Fruit fly (Drosophila melanogaster) whole organism, embryonic: ENCODE data around the gene CG43179.

Source experiments
- Bdp1 ChIP-seq: fragments of 200-800 bp; sonication (Bioruptor generic); optimal IDR thresholded peaks from 3 replicates; lab custom pipeline; 2016; ENCODE audit warnings: missing biosample characterization, missing genetic modification characterization
- CG10147 ChIP-seq: fragments of 200-800 bp; sonication (Bioruptor generic); optimal IDR thresholded peaks from 2 replicates; lab custom pipeline; 2019; ENCODE audit warnings: missing biosample characterization, mild to moderate bottlenecking, missing genetic modification characterization, moderate library complexity
- CG10267 ChIP-seq: fragments of 200-800 bp; sonication (Bioruptor generic); optimal IDR thresholded peaks from 2 replicates; lab custom pipeline; 2018; ENCODE audit warnings: missing biosample characterization, mild to moderate bottlenecking, missing genetic modification characterization, moderate library complexity
- CG10321 ChIP-seq: fragments of 200-800 bp; sonication (Bioruptor generic); IDR thresholded peaks from 2 replicates; pipeline ENCODE4 v1.3.6; 2022; ENCODE audit warnings: missing biosample characterization, missing genetic modification characterization
- CG10979 ChIP-seq: fragments of 200-800 bp; sonication (Bioruptor generic); optimal IDR thresholded peaks from 2 replicates; lab custom pipeline; 2018; ENCODE audit warnings: missing biosample characterization, mild to moderate bottlenecking, missing genetic modification characterization, moderate library complexity
- CG11093 ChIP-seq: fragments of 200-800 bp; sonication (Bioruptor generic); IDR thresholded peaks from 3 replicates; pipeline ENCODE4 v1.3.6; 2022; ENCODE audit warnings: missing biosample characterization, missing genetic modification characterization
- CG11723 ChIP-seq: fragments of 200-800 bp; sonication (Bioruptor generic); optimal IDR thresholded peaks from 2 replicates; lab custom pipeline; 2017; ENCODE audit warnings: missing biosample characterization, mild to moderate bottlenecking, missing genetic modification characterization
- CG12104 ChIP-seq: fragments of 200-800 bp; sonication (Bioruptor generic); optimal IDR thresholded peaks from 3 replicates; lab custom pipeline; 2016; ENCODE audit warnings: missing biosample characterization, missing genetic modification characterization
- CG14667 ChIP-seq: fragments of 200-800 bp; sonication (Bioruptor generic); IDR thresholded peaks from 2 replicates; pipeline ENCODE4 v1.3.6; 2022; ENCODE audit warnings: missing biosample characterization, missing genetic modification characterization
- CG15073 ChIP-seq: fragments of 200-800 bp; sonication (Bioruptor generic); optimal IDR thresholded peaks from 2 replicates; lab custom pipeline; 2016; ENCODE audit warnings: missing biosample characterization, missing genetic modification characterization
- CG15479 ChIP-seq: fragments of 200-800 bp; sonication (Bioruptor generic); optimal IDR thresholded peaks from 3 replicates; lab custom pipeline; 2019; ENCODE audit warnings: missing biosample characterization, mild to moderate bottlenecking, missing genetic modification characterization, moderate library complexity
- CG15514 ChIP-seq: fragments of 200-800 bp; sonication (Bioruptor generic); optimal IDR thresholded peaks from 3 replicates; lab custom pipeline; 2017; ENCODE audit warnings: missing biosample characterization, missing genetic modification characterization, mild to moderate bottlenecking, moderate library complexity, missing genetic modification reagents
- CG1603 ChIP-seq: fragments of 200-800 bp; sonication (Bioruptor generic); optimal IDR thresholded peaks from 2 replicates; lab custom pipeline; 2019; ENCODE audit warnings: missing biosample characterization, mild to moderate bottlenecking, missing genetic modification characterization, moderate library complexity
- CG16813 ChIP-seq: fragments of 200-800 bp; sonication (Bioruptor generic); IDR thresholded peaks from 3 replicates; pipeline ENCODE4 v1.3.6; 2022; ENCODE audit warnings: missing biosample characterization, missing genetic modification characterization; ENCODE audit not compliant: partially characterized antibody
- CG2116 ChIP-seq: fragments of 200-800 bp; sonication (Bioruptor generic); optimal IDR thresholded peaks from 3 replicates; lab custom pipeline; 2018; ENCODE audit warnings: missing biosample characterization, mild to moderate bottlenecking, missing genetic modification characterization
- CG6854 ChIP-seq: fragments of 200-800 bp; sonication (Bioruptor generic); optimal IDR thresholded peaks from 3 replicates; lab custom pipeline; 2017; ENCODE audit warnings: missing biosample characterization, mild to moderate bottlenecking, missing genetic modification characterization
- CG9797 ChIP-seq: fragments of 200-800 bp; sonication (Bioruptor generic); optimal IDR thresholded peaks from 3 replicates; lab custom pipeline; 2018; ENCODE audit warnings: missing biosample characterization, mild to moderate bottlenecking, missing genetic modification characterization
- Dp ChIP-seq: fragments of 200-800 bp; sonication (Bioruptor generic); optimal IDR thresholded peaks from 2 replicates; lab custom pipeline; 2018; ENCODE audit warnings: missing biosample characterization, mild to moderate bottlenecking, missing genetic modification characterization, moderate library complexity
- Ets97D ChIP-seq: fragments of 200-800 bp; sonication (Bioruptor generic); optimal IDR thresholded peaks from 3 replicates; lab custom pipeline; 2016; ENCODE audit warnings: missing biosample characterization, missing genetic modification characterization
- Fer3 ChIP-seq: fragments of 200-800 bp; sonication (Bioruptor generic); optimal IDR thresholded peaks from 2 replicates; lab custom pipeline; 2018; ENCODE audit warnings: missing biosample characterization, mild to moderate bottlenecking, missing genetic modification characterization, moderate library complexity
- Hmx ChIP-seq: fragments of 200-800 bp; sonication (Bioruptor generic); optimal IDR thresholded peaks from 2 replicates; lab custom pipeline; 2016; ENCODE audit warnings: missing biosample characterization, missing genetic modification characterization
- MESR4 ChIP-seq: fragments of 200-800 bp; sonication (Bioruptor generic); optimal IDR thresholded peaks from 2 replicates; lab custom pipeline; 2018; ENCODE audit warnings: missing biosample characterization, mild to moderate bottlenecking, missing genetic modification characterization, moderate library complexity
- Mes4 ChIP-seq: fragments of 200-800 bp; sonication (Bioruptor generic); optimal IDR thresholded peaks from 2 replicates; lab custom pipeline; 2016; ENCODE audit warnings: missing biosample characterization, missing genetic modification characterization
- Opbp ChIP-seq: fragments of 200-800 bp; sonication (Bioruptor generic); IDR thresholded peaks from 3 replicates; pipeline ENCODE4 v1.3.6; 2022; ENCODE audit warnings: missing biosample characterization, missing genetic modification characterization; ENCODE audit not compliant: partially characterized antibody
- Pdp1 ChIP-seq, 2 experiments: fragments of 200-800 bp; sonication (Bioruptor generic); optimal IDR thresholded peaks; 3 replicates each; lab custom pipeline; 2016; ENCODE audit warnings: missing biosample characterization in 2 of 2, missing genetic modification characterization in 2 of 2, mild to moderate bottlenecking in 1 of 2, moderate library complexity in 1 of 2
- Scr ChIP-seq: fragments of 200-800 bp; sonication (Bioruptor generic); IDR thresholded peaks from 2 replicates; pipeline ENCODE4 v1.3.6; 2022; ENCODE audit warnings: missing biosample characterization, missing genetic modification characterization; ENCODE audit not compliant: partially characterized antibody
- YL-1 ChIP-seq: fragments of 200-800 bp; sonication (Bioruptor generic); optimal IDR thresholded peaks from 3 replicates; lab custom pipeline; 2017; ENCODE audit warnings: missing biosample characterization, mild to moderate bottlenecking, missing genetic modification characterization
- ab ChIP-seq: fragments of 200-800 bp; sonication (Bioruptor generic); optimal IDR thresholded peaks from 2 replicates; lab custom pipeline; 2016; ENCODE audit warnings: missing biosample characterization, missing genetic modification characterization
- bbx ChIP-seq: fragments of 200-800 bp; sonication (Bioruptor generic); IDR thresholded peaks from 2 replicates; pipeline ENCODE4 v1.3.6; 2022; ENCODE audit warnings: missing biosample characterization, missing genetic modification characterization; ENCODE audit not compliant: partially characterized antibody
- chif ChIP-seq, 2 experiments: fragments of 200-800 bp; sonication (Bioruptor generic); optimal IDR thresholded peaks; 3 replicates each; lab custom pipeline; 2016; ENCODE audit warnings: missing biosample characterization in 2 of 2, missing genetic modification characterization in 2 of 2
- crol ChIP-seq: fragments of 200-800 bp; sonication (Bioruptor generic); IDR thresholded peaks from 2 replicates; pipeline ENCODE4 v1.3.6; 2022; ENCODE audit warnings: missing biosample characterization, missing genetic modification characterization
- crp ChIP-seq, 2 experiments: fragments of 200-800 bp; sonication (Bioruptor generic); optimal IDR thresholded peaks; 2 replicates in 1 of 2; 3 replicates in 1 of 2; lab custom pipeline; 2017; ENCODE audit warnings: missing biosample characterization in 2 of 2, missing genetic modification characterization in 2 of 2, mild to moderate bottlenecking in 1 of 2, moderate library complexity in 1 of 2
- ems ChIP-seq: fragments of 200-800 bp; sonication (Bioruptor generic); optimal IDR thresholded peaks from 3 replicates; lab custom pipeline; 2016; ENCODE audit warnings: missing biosample characterization, missing genetic modification characterization
- eve ChIP-seq, 2 experiments: fragments of >200 bp; optimal IDR thresholded peaks; 2 replicates each; lab custom pipeline; 2017; ENCODE audit warnings: missing biosample characterization in 2 of 2, missing genetic modification characterization in 2 of 2
- fd3F ChIP-seq: fragments of 200-800 bp; sonication (Bioruptor generic); optimal IDR thresholded peaks from 2 replicates; lab custom pipeline; 2018; ENCODE audit warnings: missing biosample characterization, mild to moderate bottlenecking, missing genetic modification characterization, moderate library complexity
- fru ChIP-seq: fragments of >200 bp; optimal IDR thresholded peaks from 2 replicates; lab custom pipeline; 2017
- gcm2 ChIP-seq: fragments of 200-800 bp; sonication (Bioruptor generic); optimal IDR thresholded peaks from 2 replicates; lab custom pipeline; 2016; ENCODE audit warnings: missing biosample characterization, missing genetic modification characterization
- gro ChIP-seq: fragments of 200-800 bp; sonication (Bioruptor generic); optimal IDR thresholded peaks from 2 replicates; lab custom pipeline; 2016; ENCODE audit warnings: missing biosample characterization, missing genetic modification characterization
- insv ChIP-seq, 2 experiments: fragments of 200-800 bp; sonication (Bioruptor generic); optimal IDR thresholded peaks; 3 replicates each; lab custom pipeline; 2016 to 2018; ENCODE audit warnings: missing biosample characterization in 2 of 2, missing genetic modification characterization in 2 of 2
- lbe ChIP-seq: fragments of 200-800 bp; sonication (Bioruptor generic); optimal IDR thresholded peaks from 2 replicates; lab custom pipeline; 2016; ENCODE audit warnings: missing biosample characterization, mild to moderate bottlenecking, missing genetic modification characterization
- nerfin-1 ChIP-seq: fragments of 200-800 bp; sonication (Bioruptor generic); optimal IDR thresholded peaks from 3 replicates; lab custom pipeline; 2019; ENCODE audit warnings: missing biosample characterization, mild to moderate bottlenecking, missing genetic modification characterization, moderate library complexity
- pros ChIP-seq: fragments of 200-800 bp; sonication (Bioruptor generic); optimal IDR thresholded peaks from 3 replicates; lab custom pipeline; 2019; ENCODE audit warnings: missing biosample characterization, mild to moderate bottlenecking, missing genetic modification characterization, moderate library complexity
- scrt ChIP-seq: fragments of 200-800 bp; sonication (Bioruptor generic); optimal IDR thresholded peaks from 2 replicates; lab custom pipeline; 2018; ENCODE audit warnings: missing biosample characterization, mild to moderate bottlenecking, missing genetic modification characterization, moderate library complexity
- sr ChIP-seq: fragments of 200-800 bp; sonication (Bioruptor generic); IDR thresholded peaks from 3 replicates; pipeline ENCODE4 v1.3.6; 2022; ENCODE audit warnings: missing biosample characterization, missing genetic modification characterization
- sug ChIP-seq: fragments of 200-800 bp; optimal IDR thresholded peaks from 2 replicates; lab custom pipeline; 2019; ENCODE audit warnings: missing biosample characterization, mild to moderate bottlenecking, missing genetic modification characterization, moderate library complexity
- tup ChIP-seq: fragments of 200-800 bp; sonication (Bioruptor generic); optimal IDR thresholded peaks from 2 replicates; lab custom pipeline; 2016; ENCODE audit warnings: missing biosample characterization, mild to moderate bottlenecking, missing genetic modification characterization, moderate library complexity
- vfl ChIP-seq: fragments of 200-800 bp; sonication (Bioruptor generic); optimal IDR thresholded peaks from 2 replicates; lab custom pipeline; 2016; ENCODE audit warnings: missing biosample characterization, missing genetic modification characterization

The CG43179 gene

dm6 chr3R:14298078-14298896, 42.4 kb downstream of the CG43179 start (continued):
- TF ChIP-seq scrt (GFP tag; lab: Kevin White, UChicago) (no peak), CG9797 (peak; percentile 32), CG14667 (no peak), CG10147 (GFP tag; lab: Kevin White, UChicago) (no peak), insv (GFP tag; optimal IDR thresholded peaks at IDR 0.05; lab: Kevin White, UChicago) (peak in 1 of 2 experiments; percentile 36), Scr (GFP tag; lab: Robert Waterston, UW) (no peak), lbe (GFP tag; lab: Kevin White, UChicago) (no peak), CG16813 (GFP tag; lab: Robert Waterston, UW) (0 out of 3 replicates have a peak, but pooled peaks have one; percentile 10), CG15479 (GFP tag; lab: Kevin White, UChicago) (no peak), CG2116 (GFP tag; lab: Kevin White, UChicago) (peak; percentile 31), YL-1 (GFP tag; lab: Kevin White, UChicago) (peak; percentile 41), CG10267 (tag; lab: Kevin White, UChicago) (peak; percentile 17), CG6854 (GFP tag; lab: Kevin White, UChicago) (no peak), MESR4 (peak; percentile 83), CG10979 (tag; lab: Kevin White, UChicago) (peak; percentile 3), CG15514 (peak; percentile 34), crol (GFP tag; lab: Robert Waterston, UW) (0 out of 2 replicates have a peak, but pooled peaks have one; percentile 34), bbx (0 out of 2 replicates have a peak, but pooled peaks have one; percentile 22)

- no peak for TF ChIP-seq vfl (GFP tag; lab: Kevin White, UChicago)
- TF ChIP-seq Bdp1: no peak
- TF ChIP-seq sr (GFP tag; lab: Robert Waterston, UW): no peak
- TF ChIP-seq Mes4 (GFP tag; lab: Kevin White, UChicago): no peak
- no peak for TF ChIP-seq Ets97D (GFP tag; lab: Kevin White, UChicago)
- peak; percentile 85 for TF ChIP-seq pros (GFP tag; lab: Kevin White, UChicago)
- no peak for TF ChIP-seq Dp
- peak; percentile 17 for TF ChIP-seq Fer3
- no peak for TF ChIP-seq ems
- no peak for TF ChIP-seq Scr (GFP tag; lab: Robert Waterston, UW)
- TF ChIP-seq eve (GFP tag; optimal IDR thresholded peaks at IDR 0.05; lab: Kevin White, UChicago): no peak
- TF ChIP-seq tup (GFP tag; lab: Kevin White, UChicago): no peak
- no peak for TF ChIP-seq CG1603 (tag; lab: Kevin White, UChicago)
- no peak for TF ChIP-seq chif (GFP tag; optimal IDR thresholded peaks at IDR 0.05; lab: Kevin White, UChicago)
- no peak for TF ChIP-seq fru (lab: Kevin White, UChicago)
- no peak for TF ChIP-seq ab (GFP tag; lab: Kevin White, UChicago)
- no peak for TF ChIP-seq Opbp (GFP tag; lab: Robert Waterston, UW)
- no peak for TF ChIP-seq CG15073 (GFP tag; lab: Kevin White, UChicago)
- peak; percentile 70 for TF ChIP-seq sug
- TF ChIP-seq CG11723: peak; percentile 42
- TF ChIP-seq Pdp1 (GFP tag; optimal IDR thresholded peaks at IDR 0.05; lab: Kevin White, UChicago): peak in 1 of 2 experiments; percentile 11
- no peak for TF ChIP-seq CG11093 (GFP tag; lab: Robert Waterston, UW)
- no peak for TF ChIP-seq gcm2 (GFP tag; lab: Kevin White, UChicago)
- peak; percentile 13 for TF ChIP-seq CG12104 (GFP tag; lab: Kevin White, UChicago)
- peak; percentile 53 for TF ChIP-seq nerfin-1 (tag; lab: Kevin White, UChicago)
- TF ChIP-seq Hmx (GFP tag; lab: Kevin White, UChicago): no peak
- no peak for TF ChIP-seq CG6854 (GFP tag; lab: Kevin White, UChicago)
- no peak for TF ChIP-seq CG10321 (GFP tag; lab: Robert Waterston, UW)
- no peak for TF ChIP-seq fd3F (GFP tag; lab: Kevin White, UChicago)
- TF ChIP-seq crp (GFP tag; optimal IDR thresholded peaks at IDR 0.05; lab: Kevin White, UChicago): no peak
- no peak for TF ChIP-seq gro (GFP tag; lab: Kevin White, UChicago)
Measured at dm6 chr3R:14299891-14300290, 44.0 kb downstream of the CG43179 start.
